Worm (Caenorhabditis elegans) whole organism, dauer: ENCODE results near the gene ZK1098.9.

Experiments
- unc-62 ChIP-seq: sonication (generic microtip); optimal IDR thresholded peaks from 2 replicates; lab custom pipeline; 2017; ENCODE audit warnings: missing biosample characterization, missing genetic modification reagents, missing genetic modification characterization

Gene ZK1098.9

DNA sequence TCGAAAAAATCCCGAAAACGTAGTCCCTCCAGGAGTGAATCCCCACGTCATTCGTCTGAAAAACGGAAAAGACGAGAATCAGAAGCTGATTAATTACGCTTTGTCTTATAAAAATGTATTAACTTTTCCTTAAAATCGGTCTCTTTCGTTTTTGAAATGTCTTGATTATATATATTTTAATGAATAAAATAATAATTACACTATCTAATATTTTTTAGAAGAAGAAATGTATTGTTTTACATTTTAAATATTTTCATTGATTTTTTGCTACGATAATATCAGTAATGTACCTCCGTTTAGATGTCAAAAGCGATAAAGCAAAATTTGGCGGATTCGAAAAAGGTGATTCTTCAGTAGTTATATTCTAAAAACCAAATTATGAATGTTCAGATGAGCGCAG is 19.0 kb upstream of the ZK1098.9 start, which contains the start of gene trpp-3:
trpp-3 (plus strand) TSS at position 301 of the 400 bp plus-strand sequence.
- no peak for TF ChIP-seq unc-62 (GFP tag; lab: Kevin White, UChicago)

- TF ChIP-seq unc-62 (GFP tag; lab: Kevin White, UChicago): no peak
Measured at ce11 chrIII:9526851-9527250, 17.4 kb upstream of the ZK1098.9 start, which contains the start of gene ZK1098.6. ZK1098.6 (plus strand) TSS chrIII:9527151.

DNA sequence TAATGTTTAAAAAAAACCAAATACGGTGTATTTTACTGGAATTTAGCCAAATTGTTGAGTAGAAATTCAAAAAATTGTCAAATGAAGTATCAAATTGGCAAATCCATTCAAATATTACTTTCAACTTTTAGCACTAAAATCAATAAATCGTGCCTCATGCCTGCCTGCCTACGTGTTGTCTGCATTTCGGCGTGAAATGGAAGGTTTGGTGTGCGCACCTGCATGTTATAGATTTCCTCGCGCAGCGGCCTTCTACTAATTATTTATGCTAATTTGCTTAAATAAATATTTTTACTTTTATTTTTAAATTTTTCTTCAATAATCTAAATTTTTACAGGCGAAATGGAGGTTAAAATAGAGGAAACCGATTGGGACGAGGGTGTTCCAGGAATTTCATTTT is 15.4 kb upstream of the ZK1098.9 start, which contains the start of gene ZK1098.2:
ZK1098.2 (plus strand) TSS at position 336 of the 400 bp plus-strand sequence.
- no peak for TF ChIP-seq unc-62 (GFP tag; lab: Kevin White, UChicago)

- TF ChIP-seq unc-62 (GFP tag; lab: Kevin White, UChicago): no peak
Measured at ce11 chrIII:9538655-9539155, 5.5 kb upstream of the ZK1098.9 start, which contains the start of gene ZK1098.3. ZK1098.3 (minus strand) TSS chrIII:9538705.

DNA sequence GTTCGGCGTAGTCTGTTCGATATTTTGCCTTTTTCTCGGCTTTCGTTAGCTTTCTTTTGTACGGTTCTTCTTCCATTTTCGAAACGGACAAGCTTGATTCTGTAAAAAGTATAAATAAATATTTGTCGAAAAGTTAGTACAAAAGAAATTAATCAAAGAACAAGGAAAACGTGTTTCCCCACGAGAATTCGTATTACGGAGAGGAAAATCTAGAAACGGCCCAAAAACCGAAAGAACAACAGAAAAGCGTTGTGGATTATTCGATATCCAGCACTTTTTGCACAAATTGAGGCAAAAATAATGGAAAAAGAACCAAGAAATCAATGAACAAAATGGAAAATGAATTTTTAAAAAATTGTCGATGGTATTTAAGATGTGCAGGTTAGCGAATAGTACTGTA is 1.9 kb upstream of the ZK1098.9 start, which contains the start of gene mut-7:
mut-7 (minus strand) TSS at position 101 of the 400 bp plus-strand sequence.
- no peak for TF ChIP-seq unc-62 (GFP tag; lab: Kevin White, UChicago)

ce11 chrIII:9542816-9543215 is 1.4 kb upstream of the ZK1098.9 start, which contains the start of gene eif-2Balpha:
eif-2Balpha (plus strand) TSS chrIII:9543119.
- no peak for TF ChIP-seq unc-62 (GFP tag; lab: Kevin White, UChicago)

- no peak for TF ChIP-seq unc-62 (GFP tag; lab: Kevin White, UChicago)
Measured at ce11 chrIII:9544820-9545219, 595 bp downstream of the ZK1098.9 start, which contains the start of gene ZK1098.12. ZK1098.12 (plus strand) TSS chrIII:9545120.

ce11 chrIII:9546016-9546659 is 1.9 kb downstream of the ZK1098.9 start, which contains the start of gene unc-16:
unc-16 (plus strand) TSS chrIII:9546258.
- no peak for TF ChIP-seq unc-62 (GFP tag; lab: Kevin White, UChicago)

DNA sequence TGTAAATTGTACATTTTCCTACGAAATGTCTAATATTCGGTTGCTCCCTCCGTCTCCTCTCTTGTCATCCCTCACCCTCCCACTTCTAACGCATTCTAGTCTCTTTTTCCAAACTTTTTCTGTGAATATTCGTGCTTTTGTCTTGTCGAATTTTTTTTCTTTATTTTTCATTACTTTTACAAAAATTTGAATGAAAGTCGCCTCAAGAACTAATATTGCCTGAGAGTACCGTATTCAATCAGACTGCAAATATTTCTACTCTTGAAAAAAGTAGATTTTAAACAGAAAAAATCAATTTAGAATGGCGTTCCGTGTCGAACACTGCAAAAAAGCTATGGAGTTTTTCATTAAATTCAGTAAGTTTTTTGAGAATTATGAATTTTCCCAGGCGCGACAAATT is 12.1 kb downstream of the ZK1098.9 start, which contains the start of gene ZK1098.11:
ZK1098.11 (plus strand) TSS at position 301 of the 400 bp plus-strand sequence.
- no peak for TF ChIP-seq unc-62 (GFP tag; lab: Kevin White, UChicago)

DNA sequence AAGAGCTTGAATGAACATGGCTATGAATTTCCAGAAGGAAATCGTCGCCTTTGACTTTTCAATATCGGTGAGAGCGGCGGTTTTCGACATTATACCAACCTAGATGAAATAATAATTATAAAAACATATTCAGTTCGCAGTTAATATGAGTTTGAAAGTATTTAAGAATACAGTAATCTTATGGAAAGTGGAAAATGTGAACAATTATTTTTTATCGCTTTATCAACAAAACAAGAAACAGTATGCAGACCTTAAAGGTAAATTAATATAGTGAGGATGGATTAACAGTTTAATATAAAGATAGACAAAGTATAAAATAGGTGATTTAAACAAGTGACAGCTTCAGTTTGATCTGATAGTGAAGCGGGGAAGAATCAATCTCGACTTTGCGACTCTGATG is 14.2 kb downstream of the ZK1098.9 start, which contains the start of gene C48B4.6:
C48B4.6 (minus strand) TSS at position 101 of the 400 bp plus-strand sequence.
- TF ChIP-seq unc-62 (GFP tag; lab: Kevin White, UChicago): no peak

DNA sequence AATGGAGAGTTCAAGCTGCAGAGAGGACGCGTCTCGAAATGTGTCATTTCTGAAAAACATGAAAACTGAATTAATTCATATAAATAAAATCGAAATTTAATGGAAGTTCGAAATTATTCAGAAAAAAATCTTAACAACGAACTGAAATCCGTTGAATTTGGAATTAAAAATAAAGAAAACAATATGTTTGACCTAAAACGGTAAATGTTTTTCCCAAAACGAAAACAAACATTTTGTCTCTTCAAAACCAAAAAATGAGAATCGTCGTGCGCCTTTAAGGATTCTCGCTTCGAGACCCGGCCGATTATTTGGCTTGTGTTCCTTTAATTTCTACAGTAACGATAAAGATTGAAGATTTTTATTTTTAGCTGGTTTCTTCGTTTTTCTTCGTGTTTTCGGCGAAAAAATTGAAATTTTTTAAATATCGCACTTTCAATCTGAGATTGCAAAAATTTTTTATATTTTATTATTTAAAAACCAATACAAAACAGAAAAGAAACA is 15.2 kb downstream of the ZK1098.9 start, which contains the start of gene C48B4.7:
C48B4.7 (minus strand) TSS at position 51 of the 501 bp plus-strand sequence.
- TF ChIP-seq unc-62 (GFP tag; lab: Kevin White, UChicago): no peak

DNA sequence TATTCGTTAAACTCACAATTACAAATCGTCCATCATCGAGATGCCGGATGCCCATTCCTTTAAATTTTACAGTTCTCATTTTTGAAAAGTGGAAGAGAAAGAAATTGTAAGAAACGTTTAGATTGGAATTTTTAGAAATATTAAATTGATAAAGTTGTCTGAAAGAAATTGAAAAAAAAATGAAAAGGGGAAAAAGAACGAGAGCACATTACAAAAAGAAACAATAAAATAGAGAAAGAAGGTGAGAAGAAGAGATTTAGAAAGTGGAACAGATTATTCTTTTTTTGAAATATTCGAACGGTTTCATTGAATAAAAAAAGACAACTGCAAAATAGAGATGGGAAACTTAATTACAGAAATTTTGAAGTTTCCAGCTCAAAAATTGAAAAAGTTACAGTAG is 16.9 kb downstream of the ZK1098.9 start, which contains the start of gene C48B4.8:
C48B4.8 (minus strand) TSS at position 101 of the 400 bp plus-strand sequence.
- no peak for TF ChIP-seq unc-62 (GFP tag; lab: Kevin White, UChicago)

ce11 chrIII:9563235-9563634 is 19.0 kb downstream of the ZK1098.9 start, which contains the start of gene C48B4.9:
C48B4.9 (minus strand) TSS chrIII:9563335.
- TF ChIP-seq unc-62 (GFP tag; lab: Kevin White, UChicago): no peak

DNA sequence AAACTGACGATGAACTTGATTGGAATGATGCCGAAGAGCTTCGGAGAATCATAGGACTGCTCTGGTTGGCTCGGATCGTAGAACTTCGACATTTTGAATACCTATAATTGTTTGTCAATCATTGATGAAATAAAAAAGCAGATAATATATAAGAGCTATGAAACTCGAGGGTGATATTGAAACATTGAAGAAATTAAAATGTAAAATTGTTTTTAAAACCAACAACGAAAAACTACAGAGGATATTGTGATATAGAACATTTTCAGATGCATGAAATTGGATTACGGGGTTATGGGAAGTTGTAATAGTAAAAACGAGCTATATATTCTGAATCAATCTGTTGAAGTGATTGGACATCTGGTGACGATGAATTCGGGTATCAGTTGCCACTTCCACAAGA is 20.2 kb downstream of the ZK1098.9 start, which contains the start of gene C48B4.10:
C48B4.10 (minus strand) TSS at position 101 of the 400 bp plus-strand sequence.
- TF ChIP-seq unc-62 (GFP tag; lab: Kevin White, UChicago): no peak

DNA sequence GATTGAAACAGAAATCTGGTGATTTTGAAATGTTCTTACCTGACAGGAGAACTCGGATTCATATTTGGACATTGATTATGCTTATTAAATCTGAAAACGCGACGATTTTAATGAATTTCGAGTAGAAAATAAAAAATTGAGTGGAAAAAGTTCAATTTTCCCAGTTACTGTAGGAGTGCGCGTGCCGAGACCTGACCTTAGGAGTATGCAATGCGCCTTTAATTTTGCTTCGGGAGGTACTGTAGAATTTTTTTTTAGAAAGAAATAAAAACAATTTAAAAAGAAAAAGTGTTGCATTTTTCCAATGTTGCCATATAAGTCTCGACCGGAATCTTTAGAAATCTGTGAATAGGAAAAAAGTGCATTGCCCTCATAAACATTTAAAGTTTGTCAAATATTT is 21.7 kb downstream of the ZK1098.9 start, which contains the start of gene C48B4.11:
C48B4.11 (minus strand) TSS at position 143 of the 400 bp plus-strand sequence.
- no peak for TF ChIP-seq unc-62 (GFP tag; lab: Kevin White, UChicago)

ce11 chrIII:9568451-9568850 is 24.2 kb downstream of the ZK1098.9 start, which contains the start of gene C48B4.13:
C48B4.13 (plus strand) TSS chrIII:9568751.
- no peak for TF ChIP-seq unc-62 (GFP tag; lab: Kevin White, UChicago)
